Fruit fly (Drosophila melanogaster): ENCODE data around the gene CG34150.

CG34150 gene

dm6 chr3R:24833652-24834051 lies 19.6 kb downstream of the CG34150 start, which contains the start of gene sosie:
sosie (plus strand) TSS chr3R:24833952.
- TF ChIP-seq Hr83 (GFP tag; optimal IDR thresholded peaks at IDR 0.05; ENCODE audit: poor library complexity, severe bottlenecking) (no peak), sv (GFP tag; optimal IDR thresholded peaks at IDR 0.05) (no peak), dl (GFP tag; optimal IDR thresholded peaks at IDR 0.05; ENCODE audit: insufficient read depth in 1 of 2, partially characterized antibody in 2 of 2) (no peak), Dif (GFP tag; optimal IDR thresholded peaks at IDR 0.05; ENCODE audit: partially characterized antibody) (no peak), foxo (GFP tag; optimal IDR thresholded peaks at IDR 0.05) (no peak), Hr78 (GFP tag; optimal IDR thresholded peaks at IDR 0.05) (no peak), Mio (GFP tag; optimal IDR thresholded peaks at IDR 0.05) (no peak), tai (GFP tag; optimal IDR thresholded peaks at IDR 0.05) (no peak), Myc (optimal IDR thresholded peaks at IDR 0.05) (no peak), ey (GFP tag; optimal IDR thresholded peaks at IDR 0.05) (no peak), N (GFP tag; optimal IDR thresholded peaks at IDR 0.05) (no peak), dmrt93B (GFP tag; optimal IDR thresholded peaks at IDR 0.05) (no peak), CG9705 (GFP tag; optimal IDR thresholded peaks at IDR 0.05) (no peak), OdsH (GFP tag; optimal IDR thresholded peaks at IDR 0.05) (no peak), woc (GFP tag; optimal IDR thresholded peaks at IDR 0.05) (no peak), fru (GFP tag; optimal IDR thresholded peaks at IDR 0.05) (no peak)

DNA sequence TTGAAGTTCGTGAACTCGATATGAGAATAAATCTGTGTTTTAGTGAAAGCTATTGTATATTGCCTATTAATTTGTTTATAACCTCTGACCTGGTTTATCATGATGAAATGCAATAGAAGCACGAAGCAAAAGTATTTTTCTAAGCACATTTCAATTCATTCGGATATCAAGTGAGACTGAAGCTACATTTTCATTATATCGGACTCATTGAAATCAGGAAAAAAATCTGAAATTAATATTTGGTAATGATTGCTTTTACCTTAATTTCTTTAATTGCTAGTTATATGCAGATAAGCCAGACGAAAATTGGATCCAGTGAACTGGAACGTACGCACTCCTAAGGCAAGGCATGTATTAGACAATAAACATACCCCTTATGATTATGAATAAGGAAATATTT lies 27.0 kb downstream of the CG34150 start, which contains the start of gene CG33658:
Gene CG33658 (minus strand): TSS at position 101 of the 400 bp plus-strand sequence.
- TF ChIP-seq h (GFP tag; optimal IDR thresholded peaks at IDR 0.05) (no peak), lola (GFP tag; optimal IDR thresholded peaks at IDR 0.05) (no peak), Abd-B (GFP tag; optimal IDR thresholded peaks at IDR 0.05) (no peak), sage (GFP tag; optimal IDR thresholded peaks at IDR 0.05) (no peak), tai (GFP tag; optimal IDR thresholded peaks at IDR 0.05) (no peak), Hr78 (GFP tag; optimal IDR thresholded peaks at IDR 0.05) (no peak), OdsH (GFP tag; optimal IDR thresholded peaks at IDR 0.05) (no peak), psq (GFP tag; optimal IDR thresholded peaks at IDR 0.05) (no peak), brk (GFP tag; optimal IDR thresholded peaks at IDR 0.05) (no peak), CG9705 (GFP tag; optimal IDR thresholded peaks at IDR 0.05) (no peak), CrebA (GFP tag; optimal IDR thresholded peaks at IDR 0.05; ENCODE audit: borderline replicate concordance) (no peak), sv (GFP tag; optimal IDR thresholded peaks at IDR 0.05) (no peak), Hnf4 (GFP tag; optimal IDR thresholded peaks at IDR 0.05) (no peak)

DNA sequence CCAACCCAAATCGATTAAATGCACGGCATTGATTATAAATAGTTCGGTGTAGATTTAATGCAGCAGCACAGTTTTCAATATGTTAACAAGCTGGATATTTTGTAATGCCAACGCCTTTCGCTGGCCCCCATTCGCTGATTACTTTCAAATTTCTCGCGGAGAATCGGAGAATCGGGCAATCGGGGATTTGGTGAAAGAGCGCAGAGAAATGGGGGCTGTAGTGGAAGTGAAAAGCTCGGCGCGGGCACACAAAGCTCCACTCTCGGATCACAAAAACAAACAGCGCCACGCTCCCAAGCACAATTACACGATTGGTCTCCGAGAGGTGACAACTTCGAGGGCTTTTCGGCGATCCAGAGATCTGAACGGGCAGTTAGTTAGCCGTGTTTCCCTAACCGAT lies 27.6 kb downstream of the CG34150 start, which contains the start of gene Esp:
Gene Esp (plus strand): TSS at position 301 of the 400 bp plus-strand sequence.
- TF ChIP-seq Hr78 (GFP tag; optimal IDR thresholded peaks at IDR 0.05) (no peak), HLH106 (tag; optimal IDR thresholded peaks at IDR 0.05) (no peak), jim (GFP tag; optimal IDR thresholded peaks at IDR 0.05) (no peak)

DNA sequence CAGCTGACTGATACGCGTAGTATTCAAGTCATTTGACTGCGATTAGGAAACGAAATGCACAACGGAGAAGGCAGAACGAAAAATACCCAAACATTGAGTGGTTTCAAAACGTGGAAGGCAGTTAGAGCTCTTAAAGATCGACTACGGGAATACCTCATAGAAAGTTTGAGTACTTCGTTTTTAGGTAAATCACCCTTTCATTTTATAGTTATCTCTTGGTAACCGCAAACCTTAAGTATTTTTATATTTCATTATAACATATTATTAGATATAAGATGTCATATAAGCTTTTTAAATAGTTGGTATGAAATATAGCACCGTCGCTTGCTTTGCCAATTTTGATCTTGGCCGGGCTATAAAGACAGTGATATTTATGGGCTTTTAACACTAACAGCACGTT lies 31.1 kb downstream of the CG34150 start:
- no peak for TF ChIP-seq brk (GFP tag; optimal IDR thresholded peaks at IDR 0.05)
- TF ChIP-seq CrebA (GFP tag; optimal IDR thresholded peaks at IDR 0.05; ENCODE audit: borderline replicate concordance) = no peak
- TF ChIP-seq OdsH (GFP tag; optimal IDR thresholded peaks at IDR 0.05) = no peak
- no peak for TF ChIP-seq psq (GFP tag; optimal IDR thresholded peaks at IDR 0.05)
- TF ChIP-seq foxo (GFP tag; optimal IDR thresholded peaks at IDR 0.05) = no peak
- no peak for TF ChIP-seq Abd-B (GFP tag; optimal IDR thresholded peaks at IDR 0.05)
- no peak for TF ChIP-seq GATAd (GFP tag; optimal IDR thresholded peaks at IDR 0.05)
- TF ChIP-seq Hr83 (GFP tag; optimal IDR thresholded peaks at IDR 0.05; ENCODE audit: poor library complexity, severe bottlenecking) = no peak
- no peak for TF ChIP-seq CG32264 (GFP tag; optimal IDR thresholded peaks at IDR 0.05)
- no peak for TF ChIP-seq Dif (GFP tag; optimal IDR thresholded peaks at IDR 0.05; ENCODE audit: partially characterized antibody)
- no peak for TF ChIP-seq pan (optimal IDR thresholded peaks at IDR 0.05)
- TF ChIP-seq br (GFP tag; optimal IDR thresholded peaks at IDR 0.05) = no peak
- no peak for TF ChIP-seq rgr (GFP tag; optimal IDR thresholded peaks at IDR 0.05)
- TF ChIP-seq Dfd (GFP tag; optimal IDR thresholded peaks at IDR 0.05) = no peak
- no peak for TF ChIP-seq Sp1 (GFP tag; optimal IDR thresholded peaks at IDR 0.05)
- TF ChIP-seq lola (GFP tag; optimal IDR thresholded peaks at IDR 0.05) = no peak
- no peak for TF ChIP-seq Rel (GFP tag; optimal IDR thresholded peaks at IDR 0.05)
- TF ChIP-seq Rel (tag; optimal IDR thresholded peaks at IDR 0.05) = no peak
- TF ChIP-seq N (GFP tag; optimal IDR thresholded peaks at IDR 0.05) = no peak
- no peak for TF ChIP-seq Jra (GFP tag; optimal IDR thresholded peaks at IDR 0.05)
